Worm (Caenorhabditis elegans) whole organism, L2 larva: ENCODE data around the gene B0280.11.

Experiments
- ama-1 ChIP-seq: fragments of 150-350 bp; optimal IDR thresholded peaks from 2 replicates; lab custom pipeline; 2018; ENCODE audit warnings: inconsistent platforms
- blmp-1 ChIP-seq: sonication (generic microtip); optimal IDR thresholded peaks from 2 replicates; lab custom pipeline; 2017; ENCODE audit warnings: missing genetic modification characterization, mild to moderate bottlenecking, missing compliant biosample characterization, antibody characterized with exemption, moderate library complexity; ENCODE audit not compliant: insufficient read depth
- elt-3 ChIP-seq: sonication (generic microtip); optimal IDR thresholded peaks from 2 replicates; lab custom pipeline; 2017; ENCODE audit warnings: missing biosample characterization, missing genetic modification characterization
- gmeb-1 ChIP-seq: fragments of 150-350 bp; optimal IDR thresholded peaks from 2 replicates; lab custom pipeline; 2014; ENCODE audit warnings: missing biosample characterization, missing genetic modification characterization
- mdl-1 ChIP-seq, 2 experiments: fragments of 150-350 bp in 1 of 2; sonication (generic microtip) in 1 of 2; optimal IDR thresholded peaks; 2 replicates each; lab custom pipeline; 2017; ENCODE audit warnings: missing biosample characterization in 2 of 2, missing genetic modification characterization in 2 of 2
- nhr-6 ChIP-seq: fragments of 150-350 bp; optimal IDR thresholded peaks from 2 replicates; lab custom pipeline; 2014; ENCODE audit warnings: missing biosample characterization, missing genetic modification characterization
- nhr-77 ChIP-seq: fragments of 150-350 bp; optimal IDR thresholded peaks from 2 replicates; lab custom pipeline; 2014; ENCODE audit warnings: missing biosample characterization, missing genetic modification characterization
- unc-62 ChIP-seq: fragments of 150-350 bp; optimal IDR thresholded peaks from 2 replicates; lab custom pipeline; 2014; ENCODE audit warnings: missing biosample characterization, missing genetic modification reagents, missing genetic modification characterization

- TF ChIP-seq gmeb-1 (tag; lab: Kevin White, UChicago), result no peak
- no peak for TF ChIP-seq nhr-77 (tag; lab: Kevin White, UChicago)
- TF ChIP-seq nhr-6, result no peak
- TF ChIP-seq elt-3 (tag; lab: Kevin White, UChicago), result no peak
- no peak for TF ChIP-seq blmp-1 (tag; lab: Kevin White, UChicago)
- TF ChIP-seq ama-1, result no peak
- TF ChIP-seq mdl-1 (tag; optimal IDR thresholded peaks at IDR 0.05; lab: Kevin White, UChicago), result no peak
- TF ChIP-seq unc-62 (GFP tag; lab: Kevin White, UChicago), result no peak
These were observed 20.6 kb upstream of the B0280.11 start, which contains the start of gene nuo-4 for ce11 chrIII:7158709-7159108.
